Worm (Caenorhabditis elegans) whole organism, L1 larva: Measurements from ENCODE around the gene W05E10.5.

Experiments
- fkh-10 ChIP-seq: sonication (generic microtip); optimal IDR thresholded peaks from 2 replicates; lab custom pipeline; 2017; ENCODE audit warnings: missing biosample characterization, missing genetic modification reagents, missing genetic modification characterization
- lin-35 ChIP-seq, 2 experiments: fragments of 150-350 bp; optimal IDR thresholded peaks; 2 replicates each; lab custom pipeline; 2014; ENCODE audit warnings: missing biosample characterization in 2 of 2, missing genetic modification characterization in 2 of 2, missing genetic modification reagents in 2 of 2
- lin-39 ChIP-seq: fragments of 150-350 bp; optimal IDR thresholded peaks from 2 replicates; lab custom pipeline; 2014; ENCODE audit warnings: missing biosample characterization, missing genetic modification reagents, missing genetic modification characterization
- lsy-2 ChIP-seq, 2 experiments: fragments of 150-350 bp; optimal IDR thresholded peaks; 2 replicates each; lab custom pipeline; 2014; ENCODE audit warnings: missing biosample characterization in 2 of 2, missing genetic modification characterization in 2 of 2
- mdl-1 ChIP-seq, 2 experiments: fragments of 150-350 bp; optimal IDR thresholded peaks; 2 replicates each; lab custom pipeline; 2014 to 2017; ENCODE audit warnings: missing biosample characterization in 2 of 2, missing genetic modification characterization in 2 of 2, inconsistent platforms in 1 of 2
- nhr-12 ChIP-seq: sonication (generic microtip); optimal IDR thresholded peaks from 2 replicates; lab custom pipeline; 2017; ENCODE audit warnings: missing biosample characterization, missing genetic modification characterization
- nhr-237 ChIP-seq: fragments of 150-350 bp; optimal IDR thresholded peaks from 2 replicates; lab custom pipeline; 2014; ENCODE audit warnings: missing biosample characterization, missing genetic modification characterization
- nhr-28 ChIP-seq: fragments of 150-350 bp; optimal IDR thresholded peaks from 2 replicates; lab custom pipeline; 2014; ENCODE audit warnings: missing biosample characterization, missing genetic modification characterization
- rnt-1 ChIP-seq: sonication (generic microtip); optimal IDR thresholded peaks from 2 replicates; lab custom pipeline; 2016; ENCODE audit warnings: mild to moderate bottlenecking, missing genetic modification characterization, moderate library complexity, missing compliant biosample characterization
- skn-1 ChIP-seq: fragments of 150-350 bp; optimal IDR thresholded peaks from 2 replicates; lab custom pipeline; 2014; ENCODE audit warnings: missing biosample characterization, missing genetic modification characterization
- snpc-4 ChIP-seq: fragments of 150-350 bp; optimal IDR thresholded peaks from 2 replicates; lab custom pipeline; 2014; ENCODE audit warnings: missing biosample characterization, missing genetic modification characterization
- unc-130 ChIP-seq: fragments of 150-350 bp; optimal IDR thresholded peaks from 2 replicates; lab custom pipeline; 2017; ENCODE audit warnings: missing biosample characterization, missing genetic modification characterization, inconsistent platforms
- unc-62 ChIP-seq: fragments of 150-350 bp; optimal IDR thresholded peaks from 2 replicates; lab custom pipeline; 2014; ENCODE audit warnings: missing biosample characterization, missing genetic modification reagents, missing genetic modification characterization

DNA sequence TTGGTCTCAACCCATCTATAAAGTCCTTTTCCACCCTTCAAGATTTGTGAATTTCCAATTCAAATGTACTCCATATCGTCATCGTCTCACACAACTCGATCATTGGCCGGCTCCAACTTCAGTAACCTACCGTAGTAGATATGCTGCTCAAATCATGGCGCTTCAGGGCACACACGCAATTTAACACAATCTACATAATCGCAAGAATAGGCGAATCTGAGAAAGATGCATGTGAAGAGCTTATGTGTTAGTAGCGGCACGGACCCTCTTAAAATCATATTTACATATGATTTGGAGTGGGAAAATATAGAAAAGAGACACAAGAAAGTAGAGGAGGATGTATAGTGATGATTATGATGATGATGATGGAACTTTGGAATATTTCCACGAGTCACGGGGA is 16.3 kb upstream of the W05E10.5 start:
- TF ChIP-seq nhr-28 (tag; lab: Kevin White, UChicago), result no peak
- no peak for TF ChIP-seq unc-62 (GFP tag; lab: Kevin White, UChicago)
- TF ChIP-seq lsy-2 (tag; optimal IDR thresholded peaks at IDR 0.05; lab: Kevin White, UChicago), result no peak
- TF ChIP-seq rnt-1 (tag; lab: Kevin White, UChicago), result no peak
- TF ChIP-seq lin-35 (GFP tag; optimal IDR thresholded peaks at IDR 0.05; lab: Kevin White, UChicago), result no peak
- TF ChIP-seq mdl-1 (tag; optimal IDR thresholded peaks at IDR 0.05; lab: Kevin White, UChicago), result no peak
- TF ChIP-seq fkh-10 (GFP tag; lab: Kevin White, UChicago), result peak; percentile 69
- TF ChIP-seq unc-130, result no peak
- no peak for TF ChIP-seq nhr-12 (tag; lab: Kevin White, UChicago)
- TF ChIP-seq snpc-4, result no peak
- no peak for TF ChIP-seq lin-39 (tag; lab: Kevin White, UChicago)
- no peak for TF ChIP-seq nhr-237
- TF ChIP-seq skn-1 (tag; lab: Kevin White, UChicago), result no peak
